Worm (Caenorhabditis elegans): ENCODE measurements around the gene K02E10.6.

K02E10.6 gene

ce11 chrX:2471303-2471702, 11.3 kb downstream of the K02E10.6 start, which contains the start of gene R04B3.1:
Gene R04B3.1 (minus strand): TSS chrX:2471403.
- no peak for TF ChIP-seq lin-39 (tag; optimal IDR thresholded peaks at IDR 0.05)
- TF ChIP-seq nhr-11 (tag; optimal IDR thresholded peaks at IDR 0.05): no peak
- no peak for TF ChIP-seq unc-39 (tag; optimal IDR thresholded peaks at IDR 0.05)
- no peak for TF ChIP-seq skn-1 (tag; optimal IDR thresholded peaks at IDR 0.05)
- no peak for TF ChIP-seq aly-2 (tag; optimal IDR thresholded peaks at IDR 0.05)
- no peak for TF ChIP-seq dmd-4 (tag; optimal IDR thresholded peaks at IDR 0.05)
- no peak for TF ChIP-seq egl-27 (tag; optimal IDR thresholded peaks at IDR 0.05)
- TF ChIP-seq blmp-1 (tag; optimal IDR thresholded peaks at IDR 0.05; ENCODE audit: insufficient read depth): peak; percentile 4
- no peak for TF ChIP-seq ztf-1 (GFP tag; conservative IDR thresholded peaks at IDR 0.05)

ce11 chrX:2464064-2464463, 18.5 kb downstream of the K02E10.6 start:
- no peak for TF ChIP-seq ztf-4 (tag; optimal IDR thresholded peaks at IDR 0.05)
- TF ChIP-seq sma-9 (GFP tag; optimal IDR thresholded peaks at IDR 0.05): peak; percentile 1
- no peak for TF ChIP-seq sma-9 (tag; optimal IDR thresholded peaks at IDR 0.05)
- no peak for TF ChIP-seq ceh-82 (tag; optimal IDR thresholded peaks at IDR 0.05)

- TF ChIP-seq snpc-4 (tag; optimal IDR thresholded peaks at IDR 0.05) (no peak), nhr-11 (tag; optimal IDR thresholded peaks at IDR 0.05) (no peak), ztf-4 (tag; optimal IDR thresholded peaks at IDR 0.05) (no peak), elt-3 (tag; optimal IDR thresholded peaks at IDR 0.05) (no peak), lin-39 (tag; optimal IDR thresholded peaks at IDR 0.05) (no peak), fos-1 (tag; optimal IDR thresholded peaks at IDR 0.05) (no peak), sma-3 (GFP tag; optimal IDR thresholded peaks at IDR 0.05) (no peak), sma-9 (GFP tag; optimal IDR thresholded peaks at IDR 0.05) (no peak), sma-9 (tag; optimal IDR thresholded peaks at IDR 0.05) (no peak), ZK546.5 (tag; optimal IDR thresholded peaks at IDR 0.05) (no peak), ama-1 (optimal IDR thresholded peaks at IDR 0.05) (no peak), dmd-4 (tag; optimal IDR thresholded peaks at IDR 0.05) (no peak), aly-2 (tag; optimal IDR thresholded peaks at IDR 0.05) (no peak), ztf-1 (GFP tag; conservative IDR thresholded peaks at IDR 0.05) (no peak), unc-39 (tag; optimal IDR thresholded peaks at IDR 0.05) (no peak), lin-13 (GFP tag; optimal IDR thresholded peaks at IDR 0.05) (no peak)
These were observed 20.8 kb downstream of the K02E10.6 start for ce11 chrX:2461742-2462141.

ce11 chrX:2459793-2460192, 22.8 kb downstream of the K02E10.6 start, which contains the start of gene fox-1:
Gene fox-1 (minus strand): TSS chrX:2459893.
- TF ChIP-seq mab-5 (tag; optimal IDR thresholded peaks at IDR 0.05) (no peak), lin-11 (tag; optimal IDR thresholded peaks at IDR 0.05) (no peak), sma-3 (GFP tag; optimal IDR thresholded peaks at IDR 0.05) (no peak), nhr-11 (tag; optimal IDR thresholded peaks at IDR 0.05) (no peak), crh-2 (tag; optimal IDR thresholded peaks at IDR 0.05) (no peak), ceh-16 (tag; optimal IDR thresholded peaks at IDR 0.05) (no peak)

ce11 chrX:2457461-2457860, 25.1 kb downstream of the K02E10.6 start:
- TF ChIP-seq mab-5 (tag; optimal IDR thresholded peaks at IDR 0.05) (no peak), nhr-21 (tag; optimal IDR thresholded peaks at IDR 0.05) (no peak), C34F6.9 (tag; optimal IDR thresholded peaks at IDR 0.05) (no peak), F13H6.1 (tag; optimal IDR thresholded peaks at IDR 0.05) (no peak), ama-1 (optimal IDR thresholded peaks at IDR 0.05) (no peak), skn-1 (tag; optimal IDR thresholded peaks at IDR 0.05) (no peak), Y55F3AM.14 (GFP tag; optimal IDR thresholded peaks at IDR 0.05) (no peak), ztf-1 (GFP tag; conservative IDR thresholded peaks at IDR 0.05) (no peak), unc-39 (tag; optimal IDR thresholded peaks at IDR 0.05) (no peak), nhr-12 (tag; optimal IDR thresholded peaks at IDR 0.05) (no peak), ceh-82 (tag; optimal IDR thresholded peaks at IDR 0.05) (no peak), sma-3 (GFP tag; optimal IDR thresholded peaks at IDR 0.05) (no peak), zag-1 (tag; optimal IDR thresholded peaks at IDR 0.05) (no peak), unc-62 (GFP tag; optimal IDR thresholded peaks at IDR 0.05) (no peak), sma-9 (GFP tag; optimal IDR thresholded peaks at IDR 0.05) (no peak), sma-9 (tag; optimal IDR thresholded peaks at IDR 0.05) (no peak)

ce11 chrX:2456141-2456540, 26.4 kb downstream of the K02E10.6 start:
- no peak for TF ChIP-seq skn-1 (tag; optimal IDR thresholded peaks at IDR 0.05)
- TF ChIP-seq R02D3.7 (tag; optimal IDR thresholded peaks at IDR 0.05): no peak

Measured in whole organism, L2 larva.